Fruit fly (Drosophila melanogaster): ENCODE measurements around the gene ocn.

Gene ocn

DNA sequence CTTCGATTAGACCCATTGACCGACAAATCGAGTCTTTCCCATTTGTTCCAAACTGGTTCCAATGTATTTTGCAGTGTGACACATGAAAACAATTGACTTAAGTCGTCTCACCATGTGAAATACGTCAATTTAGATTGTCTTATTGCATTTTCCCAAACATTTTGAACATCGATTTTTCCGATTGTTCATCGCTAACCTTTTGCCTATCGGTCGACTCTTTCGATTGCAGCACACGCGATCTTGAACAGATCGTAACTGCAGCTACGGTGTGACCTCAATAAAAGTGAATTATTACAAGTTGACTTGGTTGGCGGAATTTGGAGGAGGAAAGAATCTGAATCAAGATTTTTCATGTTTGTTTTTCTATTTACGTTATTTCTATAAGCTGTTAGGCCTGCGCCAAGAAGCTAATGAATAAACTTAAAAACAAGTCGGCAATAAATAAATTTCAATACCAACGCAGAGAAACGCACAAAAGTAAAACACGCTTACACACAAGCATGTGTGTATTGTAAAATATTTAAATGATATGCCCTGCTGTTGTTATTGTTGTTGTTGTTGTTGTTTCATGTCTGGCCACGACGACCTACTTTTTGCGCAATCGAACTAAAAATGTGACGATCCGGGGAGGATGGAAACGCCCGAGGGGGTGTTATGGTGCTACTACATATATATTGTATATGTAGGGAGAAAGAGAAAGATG is 23.1 kb upstream of the ocn start:
- no peak for TF ChIP-seq foxo (GFP tag; optimal IDR thresholded peaks at IDR 0.05)
- no peak for TF ChIP-seq GATAd (GFP tag; optimal IDR thresholded peaks at IDR 0.05)
- TF ChIP-seq HLH106 (tag; optimal IDR thresholded peaks at IDR 0.05) = no peak
- TF ChIP-seq dmrt93B (GFP tag; optimal IDR thresholded peaks at IDR 0.05) = no peak
- no peak for TF ChIP-seq woc (GFP tag; optimal IDR thresholded peaks at IDR 0.05)
- TF ChIP-seq Rel (GFP tag; optimal IDR thresholded peaks at IDR 0.05) = no peak
- TF ChIP-seq Rel (tag; optimal IDR thresholded peaks at IDR 0.05) = no peak
- TF ChIP-seq Dif (GFP tag; optimal IDR thresholded peaks at IDR 0.05; ENCODE audit: partially characterized antibody) = no peak
- TF ChIP-seq br (GFP tag; optimal IDR thresholded peaks at IDR 0.05) = no peak
- no peak for TF ChIP-seq dl (GFP tag; optimal IDR thresholded peaks at IDR 0.05; ENCODE audit: insufficient read depth in 1 of 2, partially characterized antibody in 2 of 2)
- no peak for TF ChIP-seq brk (GFP tag; optimal IDR thresholded peaks at IDR 0.05)
- TF ChIP-seq Myc (optimal IDR thresholded peaks at IDR 0.05) = no peak
- no peak for TF ChIP-seq Hnf4 (GFP tag; optimal IDR thresholded peaks at IDR 0.05)
- no peak for TF ChIP-seq jim (GFP tag; optimal IDR thresholded peaks at IDR 0.05)
- TF ChIP-seq sv (GFP tag; optimal IDR thresholded peaks at IDR 0.05) = no peak
- TF ChIP-seq OdsH (GFP tag; optimal IDR thresholded peaks at IDR 0.05) = no peak
- no peak for TF ChIP-seq usp (GFP tag; optimal IDR thresholded peaks at IDR 0.05)
- TF ChIP-seq Jra (GFP tag; optimal IDR thresholded peaks at IDR 0.05) = no peak
- TF ChIP-seq Hr78 (GFP tag; optimal IDR thresholded peaks at IDR 0.05) = no peak
- TF ChIP-seq Sp1 (GFP tag; optimal IDR thresholded peaks at IDR 0.05) = no peak

DNA sequence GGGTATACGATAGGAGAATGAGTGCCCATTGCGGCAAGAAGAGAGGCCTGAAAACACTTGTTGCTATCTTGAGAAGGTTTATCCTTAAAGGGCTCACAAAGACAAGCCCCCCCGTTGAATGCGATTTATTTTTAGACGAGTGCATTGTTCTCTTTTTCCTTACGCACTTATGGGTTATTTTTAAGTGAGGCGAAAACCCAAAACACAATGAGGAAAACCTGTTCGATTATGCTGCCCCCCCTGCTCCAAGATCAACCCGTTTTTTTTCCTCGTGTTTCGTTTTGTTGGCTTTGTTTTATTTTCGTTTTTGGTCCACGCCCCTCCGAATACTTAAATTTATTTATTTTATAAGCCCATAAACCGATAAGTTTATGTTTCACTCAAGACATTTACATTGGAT is 22.4 kb upstream of the ocn start:
- TF ChIP-seq dsf (GFP tag; optimal IDR thresholded peaks at IDR 0.05; ENCODE audit: borderline replicate concordance) (no peak), Sp1 (GFP tag; optimal IDR thresholded peaks at IDR 0.05) (no peak), psq (GFP tag; optimal IDR thresholded peaks at IDR 0.05) (no peak), foxo (GFP tag; optimal IDR thresholded peaks at IDR 0.05) (no peak), OdsH (GFP tag; optimal IDR thresholded peaks at IDR 0.05) (no peak), dmrt93B (GFP tag; optimal IDR thresholded peaks at IDR 0.05) (no peak), h (GFP tag; optimal IDR thresholded peaks at IDR 0.05) (no peak), lola (GFP tag; optimal IDR thresholded peaks at IDR 0.05) (no peak), HLH106 (tag; optimal IDR thresholded peaks at IDR 0.05) (no peak), sv (GFP tag; optimal IDR thresholded peaks at IDR 0.05) (no peak), CrebA (GFP tag; optimal IDR thresholded peaks at IDR 0.05; ENCODE audit: borderline replicate concordance) (no peak)

DNA sequence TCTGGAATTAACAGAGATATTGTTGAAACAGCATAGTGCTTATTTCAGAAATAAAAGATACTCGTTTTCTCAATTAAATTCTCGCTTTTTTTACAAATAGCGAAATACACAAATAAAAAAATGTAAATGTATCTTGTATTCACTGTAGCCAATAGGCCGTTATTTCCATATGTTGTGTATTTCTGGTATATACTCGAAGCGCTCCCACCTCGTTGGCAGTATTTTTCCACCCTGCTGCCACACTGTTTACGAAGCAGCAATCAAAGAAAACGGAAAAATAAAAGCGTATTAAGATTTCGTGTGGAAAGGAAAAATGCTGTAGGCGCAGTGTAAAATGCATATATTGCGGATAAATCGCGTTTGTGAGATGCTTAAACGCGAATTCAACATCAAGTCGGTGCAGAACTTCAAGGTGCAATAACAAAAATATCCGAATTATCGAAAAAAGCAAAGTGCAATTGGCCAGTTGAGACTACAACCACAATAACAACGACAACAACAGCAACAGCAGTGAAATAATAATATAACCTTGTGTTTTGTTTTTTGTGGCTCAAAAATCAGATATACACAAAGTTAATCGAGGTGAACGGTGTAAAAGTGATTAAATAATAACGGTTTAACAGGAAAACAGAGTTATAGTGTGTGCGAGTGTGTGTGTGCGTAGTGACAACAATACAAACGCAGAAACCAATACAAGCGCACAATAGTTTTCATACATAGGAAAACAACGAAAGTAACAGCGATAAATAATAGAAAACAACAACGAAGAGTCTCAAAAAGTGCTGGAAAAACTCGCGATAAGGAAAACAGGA is 20.7 kb upstream of the ocn start, which contains the start of gene sima:
Gene sima (plus strand): TSS at position 255 of the 812 bp plus-strand sequence.
- TF ChIP-seq HLH106 (tag; optimal IDR thresholded peaks at IDR 0.05) (peak; percentile 22), Vsx2 (GFP tag; optimal IDR thresholded peaks at IDR 0.05; ENCODE audit: partially characterized antibody) (no peak), ey (GFP tag; optimal IDR thresholded peaks at IDR 0.05) (no peak), tai (GFP tag; optimal IDR thresholded peaks at IDR 0.05) (no peak), woc (GFP tag; optimal IDR thresholded peaks at IDR 0.05) (peak; percentile 72), N (GFP tag; optimal IDR thresholded peaks at IDR 0.05) (no peak), lola (GFP tag; optimal IDR thresholded peaks at IDR 0.05) (no peak), h (GFP tag; optimal IDR thresholded peaks at IDR 0.05) (peak; percentile 38), dl (GFP tag; optimal IDR thresholded peaks at IDR 0.05; ENCODE audit: insufficient read depth in 1 of 2, partially characterized antibody in 2 of 2) (no peak), brk (GFP tag; optimal IDR thresholded peaks at IDR 0.05) (no peak), Jra (GFP tag; optimal IDR thresholded peaks at IDR 0.05) (no peak), Abd-B (GFP tag; optimal IDR thresholded peaks at IDR 0.05) (no peak), Myc (optimal IDR thresholded peaks at IDR 0.05) (no peak), foxo (GFP tag; optimal IDR thresholded peaks at IDR 0.05) (peak in 1 of 2 experiments; percentile 28), Hr83 (GFP tag; optimal IDR thresholded peaks at IDR 0.05; ENCODE audit: poor library complexity, severe bottlenecking) (peak; percentile 9), OdsH (GFP tag; optimal IDR thresholded peaks at IDR 0.05) (no peak), Dif (GFP tag; optimal IDR thresholded peaks at IDR 0.05; ENCODE audit: partially characterized antibody) (no peak), Rel (GFP tag; optimal IDR thresholded peaks at IDR 0.05) (no peak), Rel (tag; optimal IDR thresholded peaks at IDR 0.05) (peak; percentile 27), dmrt93B (GFP tag; optimal IDR thresholded peaks at IDR 0.05) (no peak), CG9705 (GFP tag; optimal IDR thresholded peaks at IDR 0.05) (no peak), br (GFP tag; optimal IDR thresholded peaks at IDR 0.05) (no peak), pan (optimal IDR thresholded peaks at IDR 0.05) (no peak), GATAd (GFP tag; optimal IDR thresholded peaks at IDR 0.05) (no peak), Hr78 (GFP tag; optimal IDR thresholded peaks at IDR 0.05) (no peak), dsf (GFP tag; optimal IDR thresholded peaks at IDR 0.05; ENCODE audit: borderline replicate concordance) (no peak), Mio (GFP tag; optimal IDR thresholded peaks at IDR 0.05) (no peak), psq (GFP tag; optimal IDR thresholded peaks at IDR 0.05) (peak; percentile 96), fru (GFP tag; optimal IDR thresholded peaks at IDR 0.05) (no peak), sv (GFP tag; optimal IDR thresholded peaks at IDR 0.05) (no peak), usp (GFP tag; optimal IDR thresholded peaks at IDR 0.05) (no peak), Hnf4 (GFP tag; optimal IDR thresholded peaks at IDR 0.05) (peak; percentile 21), sage (GFP tag; optimal IDR thresholded peaks at IDR 0.05) (no peak), CG32264 (GFP tag; optimal IDR thresholded peaks at IDR 0.05) (no peak), rgr (GFP tag; optimal IDR thresholded peaks at IDR 0.05) (peak; percentile 34), jim (GFP tag; optimal IDR thresholded peaks at IDR 0.05) (no peak), CrebA (GFP tag; optimal IDR thresholded peaks at IDR 0.05; ENCODE audit: borderline replicate concordance) (no peak), Dfd (GFP tag; optimal IDR thresholded peaks at IDR 0.05) (no peak), Sp1 (GFP tag; optimal IDR thresholded peaks at IDR 0.05) (peak; percentile 5)

All from whole organism, wandering third instar larva.